Fruit fly (Drosophila melanogaster): Measurements from ENCODE around the gene Rab39.
A peak's percentile ranks its signal among the peaks of the same experiment; 100 is the strongest.

Gene Rab39

dm6 chrX:7706398-7707349 is 28.0 kb upstream of the Rab39 start:
- TF ChIP-seq insv (optimal IDR thresholded peaks at IDR 0.05) (no peak), psq (optimal IDR thresholded peaks at IDR 0.05) (no peak), Myc (optimal IDR thresholded peaks at IDR 0.05) (no peak), h (optimal IDR thresholded peaks at IDR 0.05) (no peak), ttk (optimal IDR thresholded peaks at IDR 0.05) (no peak), Sin3A (optimal IDR thresholded peaks at IDR 0.05) (no peak)

DNA sequence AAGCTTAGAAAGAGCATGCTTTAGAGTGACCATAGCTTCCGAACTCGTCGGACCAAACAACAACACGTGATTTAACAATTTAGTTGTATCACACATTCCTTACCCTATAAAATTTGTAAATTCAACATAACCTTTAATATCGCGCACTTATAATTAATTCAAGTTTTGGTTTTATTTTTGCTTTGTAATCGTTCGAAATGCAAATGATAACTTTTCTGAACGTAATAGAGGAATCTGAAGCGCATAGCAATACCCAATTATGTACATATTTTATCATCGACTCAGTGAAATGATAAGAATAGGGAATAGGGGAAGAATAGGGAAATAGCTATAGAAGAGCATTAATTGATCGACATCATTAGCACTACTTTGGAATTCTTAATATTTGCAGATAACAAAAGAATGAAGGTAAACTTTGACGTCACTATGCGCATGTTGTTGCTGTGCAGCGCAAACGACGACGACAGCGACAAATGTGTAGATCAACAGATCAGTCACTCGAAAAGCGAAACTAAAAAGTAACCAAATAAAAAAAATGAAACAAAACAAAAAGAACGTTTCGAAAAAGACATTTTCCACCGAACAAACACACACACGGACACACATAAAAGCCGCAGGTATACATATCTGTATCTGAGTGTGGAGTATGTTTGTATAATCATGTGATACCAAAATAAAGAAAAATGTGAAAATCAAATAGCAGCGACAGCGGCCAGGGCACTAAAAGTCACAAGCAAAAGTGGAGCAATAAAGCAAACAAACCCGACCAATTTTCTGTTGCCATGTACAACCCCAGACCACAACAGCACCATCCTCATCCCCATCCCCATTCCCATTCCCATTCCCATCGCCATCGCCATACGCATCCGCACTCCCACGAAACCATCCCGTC is 27.1 kb upstream of the Rab39 start:
- TF ChIP-seq psq (optimal IDR thresholded peaks at IDR 0.05) (no peak), Sin3A (optimal IDR thresholded peaks at IDR 0.05) (no peak), Myc (optimal IDR thresholded peaks at IDR 0.05) (no peak), h (optimal IDR thresholded peaks at IDR 0.05) (no peak), ttk (optimal IDR thresholded peaks at IDR 0.05) (no peak), insv (optimal IDR thresholded peaks at IDR 0.05) (no peak)

DNA sequence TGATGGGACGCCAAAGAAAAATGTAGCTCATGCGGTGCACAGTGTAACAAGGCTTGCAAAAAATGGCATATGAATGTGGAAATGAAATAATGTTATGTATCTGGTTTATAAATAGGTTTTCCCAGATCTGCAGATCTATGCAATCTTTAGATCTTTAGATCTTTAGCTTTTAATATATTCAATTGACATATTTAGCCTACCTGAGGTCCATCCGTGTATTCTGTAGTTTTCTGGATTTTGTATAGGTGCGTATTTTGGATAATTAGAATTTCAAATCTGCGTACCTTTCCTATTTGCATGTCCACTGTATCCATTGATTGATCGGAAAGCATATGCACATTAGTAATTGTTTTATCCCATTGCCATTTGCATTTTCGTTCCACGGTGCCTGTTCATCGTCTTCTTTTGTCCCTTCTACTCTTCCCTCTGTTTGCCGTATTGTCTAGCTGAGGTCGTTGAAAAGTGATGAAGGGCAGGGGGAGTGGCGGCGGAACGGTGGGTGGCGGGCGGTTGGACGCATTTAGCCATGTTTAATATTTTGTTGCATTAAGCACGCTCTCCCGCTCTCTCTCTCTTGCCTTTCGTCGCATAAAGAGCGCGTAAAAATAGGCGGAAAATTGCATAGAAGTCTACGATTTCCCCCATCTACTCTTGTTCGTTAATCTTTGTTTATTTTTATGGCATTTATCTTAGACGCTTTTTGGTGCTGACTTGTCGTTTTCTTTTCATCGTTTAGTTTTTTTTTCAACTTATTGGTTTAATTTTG is 25.6 kb upstream of the Rab39 start, which contains the start of gene CHES-1-like:
Gene CHES-1-like (minus strand): TSS at position 444 of the 766 bp plus-strand sequence.
- no peak for TF ChIP-seq h (optimal IDR thresholded peaks at IDR 0.05)
- TF ChIP-seq psq (optimal IDR thresholded peaks at IDR 0.05) = peak; percentile 13

DNA sequence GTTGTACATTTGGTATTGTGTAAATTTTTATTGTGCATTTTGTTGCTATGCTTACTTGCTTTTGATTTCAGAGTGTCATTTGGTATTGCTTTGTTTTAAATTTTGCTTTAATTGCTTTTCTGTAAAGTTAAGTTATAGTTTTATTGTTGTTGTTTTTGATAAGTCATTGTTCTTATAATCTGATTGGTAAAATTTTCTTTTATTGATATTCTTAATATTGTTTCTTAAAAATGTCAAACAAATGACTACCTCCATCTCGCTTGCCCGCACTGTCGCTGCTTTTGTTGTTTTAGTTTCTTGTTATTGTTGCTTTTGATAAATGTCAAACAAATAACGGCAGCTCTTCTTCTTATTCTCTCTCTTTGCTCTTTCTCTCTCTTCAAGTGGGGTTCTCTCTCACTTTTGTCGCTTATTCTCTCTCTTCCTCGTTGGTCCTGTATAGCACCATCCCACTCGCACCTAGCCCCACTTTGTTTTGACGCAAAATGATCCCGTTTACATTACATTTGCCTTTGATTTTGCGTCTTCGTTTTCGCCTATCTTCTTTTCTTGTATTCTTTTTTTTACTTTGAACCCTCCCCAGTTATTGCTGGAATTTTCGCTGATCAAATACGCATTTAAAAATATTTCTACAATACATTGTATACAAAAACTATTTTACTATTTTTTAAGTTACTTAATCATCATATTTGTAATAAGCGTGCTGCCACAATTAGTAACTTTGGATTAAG is 24.9 kb upstream of the Rab39 start:
- TF ChIP-seq psq (optimal IDR thresholded peaks at IDR 0.05) (peak; percentile 2), h (optimal IDR thresholded peaks at IDR 0.05) (no peak), ttk (optimal IDR thresholded peaks at IDR 0.05) (no peak)

dm6 chrX:7710439-7711154 is 24.1 kb upstream of the Rab39 start:
- TF ChIP-seq Sin3A (optimal IDR thresholded peaks at IDR 0.05) (no peak), ttk (optimal IDR thresholded peaks at IDR 0.05) (no peak), insv (optimal IDR thresholded peaks at IDR 0.05) (no peak), h (optimal IDR thresholded peaks at IDR 0.05) (no peak), Myc (optimal IDR thresholded peaks at IDR 0.05) (no peak), psq (optimal IDR thresholded peaks at IDR 0.05) (no peak)

dm6 chrX:7715433-7715832 is 19.3 kb upstream of the Rab39 start:
- TF ChIP-seq Myc (optimal IDR thresholded peaks at IDR 0.05) (no peak), insv (optimal IDR thresholded peaks at IDR 0.05) (no peak), h (optimal IDR thresholded peaks at IDR 0.05) (no peak), ttk (optimal IDR thresholded peaks at IDR 0.05) (no peak), Sin3A (optimal IDR thresholded peaks at IDR 0.05) (no peak), psq (optimal IDR thresholded peaks at IDR 0.05) (no peak)

dm6 chrX:7717832-7718231 is 16.9 kb upstream of the Rab39 start, which contains the start of gene CG15478:
Gene CG15478 (minus strand): TSS chrX:7717932.
- TF ChIP-seq psq (optimal IDR thresholded peaks at IDR 0.05) (no peak), insv (optimal IDR thresholded peaks at IDR 0.05) (no peak), Myc (optimal IDR thresholded peaks at IDR 0.05) (no peak), ttk (optimal IDR thresholded peaks at IDR 0.05) (no peak), Sin3A (optimal IDR thresholded peaks at IDR 0.05) (no peak), h (optimal IDR thresholded peaks at IDR 0.05) (no peak)

- TF ChIP-seq insv (optimal IDR thresholded peaks at IDR 0.05) (no peak), Myc (optimal IDR thresholded peaks at IDR 0.05) (no peak), h (optimal IDR thresholded peaks at IDR 0.05) (no peak), Sin3A (optimal IDR thresholded peaks at IDR 0.05) (no peak), psq (optimal IDR thresholded peaks at IDR 0.05) (no peak)
Observed at dm6 chrX:7721905-7722304, 12.8 kb upstream of the Rab39 start, which contains the start of gene Hira. Gene Hira (plus strand): TSS chrX:7722119.

- TF ChIP-seq insv (optimal IDR thresholded peaks at IDR 0.05) (no peak), ttk (optimal IDR thresholded peaks at IDR 0.05) (no peak), psq (optimal IDR thresholded peaks at IDR 0.05) (no peak), Sin3A (optimal IDR thresholded peaks at IDR 0.05) (no peak), h (optimal IDR thresholded peaks at IDR 0.05) (peak; percentile 20), Myc (optimal IDR thresholded peaks at IDR 0.05) (no peak)
Observed at dm6 chrX:7728251-7729164, 6.2 kb upstream of the Rab39 start, which contains the start of the genes NELF-B and CG12155. Gene NELF-B (minus strand): TSS chrX:7728361. Gene CG12155 (plus strand): TSS chrX:7728755.

All from Kc167 (cell line).